Fruit fly (Drosophila melanogaster) whole organism, embryonic: ENCODE data around the gene Cpr73D.

Experiments used
- ATbp ChIP-seq: fragments of 200-800 bp; sonication (Bioruptor generic); optimal IDR thresholded peaks from 2 replicates; lab custom pipeline; 2017; ENCODE audit warnings: missing biosample characterization, mild to moderate bottlenecking, missing genetic modification characterization, missing genetic modification reagents
- Adf1 ChIP-seq: fragments of 200-800 bp; sonication (Bioruptor generic); IDR thresholded peaks from 2 replicates; pipeline ENCODE4 v1.3.6; 2022; ENCODE audit warnings: missing biosample characterization, missing genetic modification characterization
- Asciz ChIP-seq: fragments of 200-800 bp; sonication (Bioruptor generic); optimal IDR thresholded peaks from 2 replicates; lab custom pipeline; 2017; ENCODE audit warnings: missing biosample characterization, mild to moderate bottlenecking, missing genetic modification characterization, missing genetic modification reagents
- CG10979 ChIP-seq: fragments of 200-800 bp; sonication (Bioruptor generic); optimal IDR thresholded peaks from 2 replicates; lab custom pipeline; 2018; ENCODE audit warnings: missing biosample characterization, mild to moderate bottlenecking, missing genetic modification characterization, moderate library complexity
- CG12236 ChIP-seq: fragments of 200-800 bp; sonication (Bioruptor generic); optimal IDR thresholded peaks from 2 replicates; lab custom pipeline; 2016; ENCODE audit warnings: missing biosample characterization, missing genetic modification characterization
- CG1602 ChIP-seq: fragments of 200-800 bp; sonication (Bioruptor generic); optimal IDR thresholded peaks from 3 replicates; lab custom pipeline; 2016; ENCODE audit warnings: missing biosample characterization, missing genetic modification characterization
- CG16813 ChIP-seq: fragments of 200-800 bp; sonication (Bioruptor generic); IDR thresholded peaks from 3 replicates; pipeline ENCODE4 v1.3.6; 2022; ENCODE audit warnings: missing biosample characterization, missing genetic modification characterization; ENCODE audit not compliant: partially characterized antibody
- CG17361 ChIP-seq: fragments of 200-800 bp; sonication (Bioruptor generic); IDR thresholded peaks from 3 replicates; pipeline ENCODE4 v1.3.6; 2022; ENCODE audit warnings: missing biosample characterization, missing genetic modification characterization
- CG17568 ChIP-seq: fragments of 200-800 bp; sonication (Bioruptor generic); optimal IDR thresholded peaks from 2 replicates; lab custom pipeline; 2018; ENCODE audit warnings: missing biosample characterization, mild to moderate bottlenecking, missing genetic modification characterization, moderate library complexity
- CG18764 ChIP-seq: fragments of 200-800 bp; sonication (Bioruptor generic); optimal IDR thresholded peaks from 3 replicates; lab custom pipeline; 2016; ENCODE audit warnings: missing biosample characterization, missing genetic modification characterization
- CG3163 ChIP-seq: fragments of 200-800 bp; sonication (Bioruptor generic); optimal IDR thresholded peaks from 3 replicates; lab custom pipeline; 2016; ENCODE audit warnings: missing biosample characterization, missing genetic modification characterization
- CG32532 ChIP-seq: fragments of 200-800 bp; sonication (Bioruptor generic); IDR thresholded peaks from 2 replicates; pipeline ENCODE4 v1.3.6; 2022; ENCODE audit warnings: missing biosample characterization, missing genetic modification characterization
- CG42726 ChIP-seq: fragments of 200-800 bp; sonication (Bioruptor generic); IDR thresholded peaks from 2 replicates; pipeline ENCODE4 v1.3.6; 2022; ENCODE audit warnings: missing biosample characterization, missing genetic modification characterization; ENCODE audit not compliant: partially characterized antibody
- CG4328 ChIP-seq: fragments of 200-800 bp; sonication (Bioruptor generic); optimal IDR thresholded peaks from 3 replicates; lab custom pipeline; 2017; ENCODE audit warnings: missing biosample characterization, missing genetic modification reagents, missing genetic modification characterization
- CG4360 ChIP-seq: fragments of 200-800 bp; sonication (Bioruptor generic); IDR thresholded peaks from 2 replicates; pipeline ENCODE4 v1.3.6; 2022; ENCODE audit warnings: missing biosample characterization, missing genetic modification characterization
- CG4820 ChIP-seq: fragments of 200-800 bp; sonication (Bioruptor generic); optimal IDR thresholded peaks from 3 replicates; lab custom pipeline; 2016; ENCODE audit warnings: missing biosample characterization, missing genetic modification characterization
- CG8290 ChIP-seq, 3 experiments: fragments of 200-800 bp; sonication (Bioruptor generic); optimal IDR thresholded peaks; 2 replicates each; lab custom pipeline; 2016 to 2019; ENCODE audit warnings: missing biosample characterization in 3 of 3, missing genetic modification characterization in 3 of 3, mild to moderate bottlenecking in 2 of 3, moderate library complexity in 1 of 3
- Dad ChIP-seq: fragments of 200-800 bp; sonication (Bioruptor generic); optimal IDR thresholded peaks from 3 replicates; lab custom pipeline; 2016; ENCODE audit warnings: missing biosample characterization, missing genetic modification characterization
- Dfd ChIP-seq, 2 experiments: fragments of >200 bp; optimal IDR thresholded peaks; 2 replicates each; lab custom pipeline; 2017; ENCODE audit warnings: missing biosample characterization in 2 of 2, missing genetic modification characterization in 2 of 2
- Elba2 ChIP-seq: fragments of 200-800 bp; sonication (Bioruptor generic); optimal IDR thresholded peaks from 3 replicates; lab custom pipeline; 2016; ENCODE audit warnings: missing biosample characterization, missing genetic modification characterization
- Lim3 ChIP-seq: fragments of 200-800 bp; sonication (Bioruptor generic); IDR thresholded peaks from 2 replicates; pipeline ENCODE4 v1.3.6; 2022; ENCODE audit warnings: missing biosample characterization, missing genetic modification characterization
- Med ChIP-seq: fragments of 200-800 bp; sonication (Bioruptor generic); peaks from one replicate; lab custom pipeline; 2016; ENCODE audit warnings: missing biosample characterization, missing genetic modification characterization, mild to moderate bottlenecking, inconsistent platforms, moderate library complexity
- NK7.1 ChIP-seq: fragments of 200-800 bp; sonication (Bioruptor generic); optimal IDR thresholded peaks from 3 replicates; lab custom pipeline; 2016; ENCODE audit warnings: missing biosample characterization, missing genetic modification characterization
- Nf-YB ChIP-seq: fragments of 200-800 bp; sonication (Bioruptor generic); optimal IDR thresholded peaks from 3 replicates; lab custom pipeline; 2019; ENCODE audit warnings: missing biosample characterization, mild to moderate bottlenecking, missing genetic modification characterization, moderate library complexity
- Pdp1 ChIP-seq, 2 experiments: fragments of 200-800 bp; sonication (Bioruptor generic); optimal IDR thresholded peaks; 3 replicates each; lab custom pipeline; 2016; ENCODE audit warnings: missing biosample characterization in 2 of 2, missing genetic modification characterization in 2 of 2, mild to moderate bottlenecking in 1 of 2, moderate library complexity in 1 of 2
- Ptx1 ChIP-seq: fragments of 200-800 bp; sonication (Bioruptor generic); IDR thresholded peaks from 2 replicates; pipeline ENCODE4 v1.3.6; 2022; ENCODE audit warnings: missing biosample characterization, missing genetic modification characterization
- ap ChIP-seq: fragments of 200-800 bp; sonication (Bioruptor generic); IDR thresholded peaks from 2 replicates; pipeline ENCODE4 v1.3.6; 2022; ENCODE audit warnings: missing biosample characterization, missing genetic modification characterization
- chinmo ChIP-seq: fragments of 200-800 bp; sonication (Bioruptor generic); IDR thresholded peaks from 4 replicates; pipeline ENCODE4 v1.3.6; 2022; ENCODE audit warnings: missing biosample characterization, missing genetic modification characterization; ENCODE audit not compliant: partially characterized antibody
- gsb-n ChIP-seq: fragments of 200-800 bp; sonication (Bioruptor generic); optimal IDR thresholded peaks from 3 replicates; lab custom pipeline; 2018; ENCODE audit warnings: missing biosample characterization, mild to moderate bottlenecking, missing genetic modification characterization
- hkb ChIP-seq, 2 experiments: fragments of 200-800 bp in 1 of 2; fragments of >200 bp in 1 of 2; sonication (Bioruptor generic) in 1 of 2; IDR thresholded peaks in 1 of 2; optimal IDR thresholded peaks in 1 of 2; 2 replicates each; pipeline versions ENCODE4 v1.3.6 to Lab custom; 2017 to 2022; ENCODE audit warnings: missing biosample characterization in 1 of 2, missing genetic modification characterization in 1 of 2
- ind ChIP-seq: fragments of 200-800 bp; sonication (Bioruptor generic); optimal IDR thresholded peaks from 3 replicates; lab custom pipeline; 2016; ENCODE audit warnings: missing biosample characterization, missing genetic modification characterization
- insv ChIP-seq, 2 experiments: fragments of 200-800 bp; sonication (Bioruptor generic); optimal IDR thresholded peaks; 3 replicates each; lab custom pipeline; 2016 to 2018; ENCODE audit warnings: missing biosample characterization in 2 of 2, missing genetic modification characterization in 2 of 2
- jing ChIP-seq: fragments of 200-800 bp; sonication (Bioruptor generic); optimal IDR thresholded peaks from 2 replicates; lab custom pipeline; 2018; ENCODE audit warnings: missing biosample characterization, mild to moderate bottlenecking, missing genetic modification characterization
- kah ChIP-seq: fragments of 200-800 bp; sonication (Bioruptor generic); optimal IDR thresholded peaks from 2 replicates; lab custom pipeline; 2018; ENCODE audit warnings: missing biosample characterization, mild to moderate bottlenecking, missing genetic modification characterization
- mld ChIP-seq: fragments of 200-800 bp; sonication (Bioruptor generic); IDR thresholded peaks from 3 replicates; pipeline ENCODE4 v1.3.6; 2022; ENCODE audit warnings: missing biosample characterization, missing genetic modification characterization; ENCODE audit not compliant: partially characterized antibody
- nmo ChIP-seq: fragments of 200-800 bp; sonication (Bioruptor generic); optimal IDR thresholded peaks from 2 replicates; lab custom pipeline; 2018; ENCODE audit warnings: missing biosample characterization, mild to moderate bottlenecking, missing genetic modification characterization, moderate library complexity
- p53 ChIP-seq: fragments of 200-800 bp; sonication (Bioruptor generic); optimal IDR thresholded peaks from 2 replicates; lab custom pipeline; 2016; ENCODE audit warnings: missing biosample characterization, missing genetic modification characterization
- pzg ChIP-seq: fragments of 200-800 bp; sonication (Bioruptor generic); optimal IDR thresholded peaks from 3 replicates; lab custom pipeline; 2018; ENCODE audit warnings: missing biosample characterization, mild to moderate bottlenecking, missing genetic modification characterization, moderate library complexity
- run ChIP-seq: fragments of 200-800 bp; sonication (Bioruptor generic); optimal IDR thresholded peaks from 3 replicates; lab custom pipeline; 2018; ENCODE audit warnings: missing biosample characterization, mild to moderate bottlenecking, missing genetic modification characterization
- sc ChIP-seq, 3 experiments: fragments of >200 bp in 2 of 3; fragments of 200-800 bp in 1 of 3; sonication (Bioruptor generic) in 1 of 3; optimal IDR thresholded peaks; 2 replicates in 2 of 3; 3 replicates in 1 of 3; lab custom pipeline; 2017; ENCODE audit warnings: mild to moderate bottlenecking in 1 of 3, missing biosample characterization in 1 of 3, missing genetic modification characterization in 1 of 3, missing genetic modification reagents in 1 of 3
- sd ChIP-seq: fragments of 200-800 bp; sonication (Bioruptor generic); optimal IDR thresholded peaks from 3 replicates; lab custom pipeline; 2018; ENCODE audit warnings: missing biosample characterization, mild to moderate bottlenecking, missing genetic modification characterization, moderate library complexity
- slbo ChIP-seq: fragments of 200-800 bp; sonication (Bioruptor generic); IDR thresholded peaks from 2 replicates; pipeline ENCODE4 v1.3.6; 2022; ENCODE audit warnings: missing biosample characterization, missing genetic modification characterization
- stwl ChIP-seq: fragments of 200-800 bp; sonication (Bioruptor generic); optimal IDR thresholded peaks from 3 replicates; lab custom pipeline; 2018; ENCODE audit warnings: missing biosample characterization, mild to moderate bottlenecking, missing genetic modification characterization, moderate library complexity
- vvl ChIP-seq: fragments of 200-800 bp; sonication (Bioruptor generic); IDR thresholded peaks from 2 replicates; pipeline ENCODE4 v1.3.6; 2022; ENCODE audit warnings: missing biosample characterization, missing genetic modification characterization
- zen ChIP-seq: fragments of 200-800 bp; sonication (Bioruptor generic); optimal IDR thresholded peaks from 3 replicates; lab custom pipeline; 2018; ENCODE audit warnings: missing biosample characterization, mild to moderate bottlenecking, missing genetic modification characterization, moderate library complexity
- zf30C ChIP-seq: fragments of 200-800 bp; sonication (Bioruptor generic); optimal IDR thresholded peaks from 3 replicates; lab custom pipeline; 2018; ENCODE audit warnings: missing biosample characterization, mild to moderate bottlenecking, missing genetic modification characterization

Gene Cpr73D

dm6 chr3L:16975638-16976528, 18.4 kb upstream of the Cpr73D start (continued):
- peak; percentile 89 for TF ChIP-seq Med (GFP tag; lab: Kevin White, UChicago)
- peak; percentile 33 for TF ChIP-seq nmo (GFP tag; lab: Kevin White, UChicago)
- TF ChIP-seq CG3163, result no peak
- no peak for TF ChIP-seq zen (tag; lab: Kevin White, UChicago)
- TF ChIP-seq Elba2 (GFP tag; lab: Kevin White, UChicago), result no peak
- TF ChIP-seq p53, result no peak
- no peak for TF ChIP-seq CG8290 (GFP tag; optimal IDR thresholded peaks at IDR 0.05; lab: Kevin White, UChicago)
- peak in 1 of 2 experiments; percentile 4 for TF ChIP-seq CG8290 (tag; optimal IDR thresholded peaks at IDR 0.05; lab: Kevin White, UChicago)
- TF ChIP-seq sc (optimal IDR thresholded peaks at IDR 0.05; lab: Kevin White, UChicago), result no peak
- TF ChIP-seq sc (GFP tag; optimal IDR thresholded peaks at IDR 0.05; lab: Kevin White, UChicago), result peak; percentile 27
- peak in 1 of 2 experiments; percentile 71 for TF ChIP-seq Dfd (GFP tag; optimal IDR thresholded peaks at IDR 0.05; lab: Kevin White, UChicago)
- TF ChIP-seq CG4820 (GFP tag; lab: Kevin White, UChicago), result peak; percentile 6
- TF ChIP-seq CG16813 (GFP tag; lab: Robert Waterston, UW), result no peak
- 0 out of 2 replicates have a peak, but pooled peaks have one; percentile 25 for TF ChIP-seq CG4360 (GFP tag; lab: Robert Waterston, UW)
- peak; percentile 66; the same call in 1 of the 3 replicates for TF ChIP-seq CG17361 (GFP tag; lab: Robert Waterston, UW)
- TF ChIP-seq slbo (GFP tag; lab: Robert Waterston, UW), result 0 out of 2 replicates have a peak, but pooled peaks have one; percentile 4
- peak in 1 of 2 experiments; percentile 7 for TF ChIP-seq Pdp1 (GFP tag; optimal IDR thresholded peaks at IDR 0.05; lab: Kevin White, UChicago)
- no peak for TF ChIP-seq run
- no peak for TF ChIP-seq stwl (tag; lab: Kevin White, UChicago)
- TF ChIP-seq Asciz (GFP tag; lab: Kevin White, UChicago), result no peak
- no peak for TF ChIP-seq ind
- TF ChIP-seq CG4328 (GFP tag; lab: Kevin White, UChicago), result no peak
- TF ChIP-seq ap (GFP tag; lab: Robert Waterston, UW), result no peak
- TF ChIP-seq kah (GFP tag; lab: Kevin White, UChicago), result no peak
- TF ChIP-seq Nf-YB (GFP tag; lab: Kevin White, UChicago), result no peak
- TF ChIP-seq mld, result no peak
- peak; percentile 14 for TF ChIP-seq sd
- peak; percentile 3 for TF ChIP-seq CG12236 (GFP tag; lab: Kevin White, UChicago)
- TF ChIP-seq CG1602 (GFP tag; lab: Kevin White, UChicago), result peak; percentile 8
- TF ChIP-seq CG42726 (GFP tag; lab: Robert Waterston, UW), result 0 out of 2 replicates have a peak, but pooled peaks have one; percentile 14
- TF ChIP-seq CG10979 (tag; lab: Kevin White, UChicago), result peak; percentile 26
- TF ChIP-seq jing (GFP tag; lab: Kevin White, UChicago), result no peak
- TF ChIP-seq NK7.1 (GFP tag; lab: Kevin White, UChicago), result no peak
- peak; percentile 24; the same call in 1 of the 2 replicates for TF ChIP-seq vvl
- TF ChIP-seq Lim3 (GFP tag; lab: Robert Waterston, UW), result no peak
- TF ChIP-seq hkb (optimal IDR thresholded peaks at IDR 0.05; lab: Kevin White, UChicago), result no peak
- peak; percentile 32; the same call in 1 of the 2 replicates for TF ChIP-seq hkb (GFP tag; IDR thresholded peaks at IDR 0.05; lab: Robert Waterston, UW)
- TF ChIP-seq Dad (GFP tag; lab: Kevin White, UChicago), result no peak
- TF ChIP-seq Adf1 (GFP tag; lab: Robert Waterston, UW), result peak; percentile 96
- TF ChIP-seq insv (GFP tag; optimal IDR thresholded peaks at IDR 0.05; lab: Kevin White, UChicago), result no peak
- peak; percentile 24 for TF ChIP-seq ATbp (GFP tag; lab: Kevin White, UChicago)
- TF ChIP-seq Ptx1, result no peak
- TF ChIP-seq CG32532 (GFP tag; lab: Robert Waterston, UW), result peak; percentile 16; the same call in 1 of the 2 replicates
- TF ChIP-seq gsb-n, result no peak
- TF ChIP-seq CG18764 (GFP tag; lab: Kevin White, UChicago), result no peak
- TF ChIP-seq zf30C (GFP tag; lab: Kevin White, UChicago), result no peak
- peak; percentile 86; the same call in 2 of the 4 replicates for TF ChIP-seq chinmo
- TF ChIP-seq CG17568 (GFP tag; lab: Kevin White, UChicago), result no peak
- TF ChIP-seq pzg (GFP tag; lab: Kevin White, UChicago), result no peak
